Worm (Caenorhabditis elegans): ENCODE data around the gene unc-41.

DNA sequence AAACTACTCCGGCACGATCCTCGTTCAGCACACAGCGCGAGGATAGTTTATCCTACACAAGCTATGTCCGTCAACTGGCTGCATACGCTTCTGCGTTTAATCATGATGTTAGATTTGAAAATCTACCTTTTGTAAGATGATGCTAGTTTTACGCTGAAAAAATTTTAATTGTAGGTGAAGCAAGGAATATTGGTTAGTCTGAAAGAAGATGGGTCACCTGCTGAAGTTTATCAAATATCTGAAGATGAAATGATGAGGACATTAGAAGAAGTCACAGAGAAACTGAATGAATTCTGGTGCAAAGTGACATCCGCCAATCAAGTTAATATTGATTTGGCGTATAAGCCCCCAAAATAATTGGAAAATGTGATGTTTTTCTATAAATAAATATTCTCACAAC, 7.5 kb upstream of the unc-41 start:
- no peak for TF ChIP-seq hpl-2 (GFP tag; optimal IDR thresholded peaks at IDR 0.05)
- TF ChIP-seq ces-1 (GFP tag; optimal IDR thresholded peaks at IDR 0.05): no peak
- TF ChIP-seq ceh-82 (tag; optimal IDR thresholded peaks at IDR 0.05): no peak

Measured in whole organism, L1 larva.